Worm (Caenorhabditis elegans): Measurements from ENCODE around the gene F56C4.2.

- no peak for TF ChIP-seq snpc-4 (tag; optimal IDR thresholded peaks at IDR 0.05)
- no peak for TF ChIP-seq ztf-11 (tag; optimal IDR thresholded peaks at IDR 0.05)
- no peak for TF ChIP-seq egl-27 (tag; optimal IDR thresholded peaks at IDR 0.05)
- no peak for TF ChIP-seq ama-1 (optimal IDR thresholded peaks at IDR 0.05)
Measured at ce11 chrIV:10664134-10664533, 25.1 kb downstream of the F56C4.2 start, which contains the start of gene K08C7.7.
